Worm (Caenorhabditis elegans): ENCODE results near the gene oct-2.

ce11 chrX:11345471-11345870 lies 784 bp upstream of the oct-2 start:
- TF ChIP-seq snpc-4 (tag; optimal IDR thresholded peaks at IDR 0.05) = no peak
- TF ChIP-seq ztf-4 (tag; optimal IDR thresholded peaks at IDR 0.05) = no peak
- no peak for TF ChIP-seq Y116A8C.19 (tag; optimal IDR thresholded peaks at IDR 0.05; ENCODE audit: borderline replicate concordance)
- no peak for TF ChIP-seq sptf-1 (tag; optimal IDR thresholded peaks at IDR 0.05)
- no peak for TF ChIP-seq nhr-28 (tag; optimal IDR thresholded peaks at IDR 0.05)
- TF ChIP-seq nhr-237 (tag; optimal IDR thresholded peaks at IDR 0.05) = no peak
